Worm (Caenorhabditis elegans) whole organism, mixed stage, embryonic: ENCODE data around the gene F08G12.11.

Experiments used
- elt-3 ChIP-seq: fragments of 150-350 bp; optimal IDR thresholded peaks from 2 replicates; lab custom pipeline; 2014; ENCODE audit warnings: missing biosample characterization, missing genetic modification characterization
- nhr-28 ChIP-seq: fragments of 150-350 bp; optimal IDR thresholded peaks from 2 replicates; lab custom pipeline; 2014; ENCODE audit warnings: missing biosample characterization, missing genetic modification characterization

ce11 chrX:11351856-11352255, 36.5 kb upstream of the F08G12.11 start, which contains the start of gene pgp-3:
- no peak for TF ChIP-seq nhr-28 (tag; lab: Kevin White, UChicago)
- TF ChIP-seq elt-3 (tag; lab: Kevin White, UChicago), result no peak
